Fruit fly (Drosophila melanogaster): Measurements from ENCODE around the gene CG8661.
A peak's percentile ranks its signal among the peaks of the same experiment; 100 is the strongest.

CG8661 gene

dm6 chrX:17290960-17291432 lies 6.7 kb upstream of the CG8661 start (continued):
- TF ChIP-seq slou (GFP tag; optimal IDR thresholded peaks at IDR 0.05) (no peak), sens (GFP tag) (peak; percentile 62), CG17568 (GFP tag; optimal IDR thresholded peaks at IDR 0.05) (no peak), grau (tag; optimal IDR thresholded peaks at IDR 0.05) (peak; percentile 2), Oli (tag; optimal IDR thresholded peaks at IDR 0.05) (peak; percentile 6), CG12391 (tag; optimal IDR thresholded peaks at IDR 0.05) (no peak)

dm6 chrX:17290154-17290959 lies 6.1 kb upstream of the CG8661 start:
- TF ChIP-seq B-H2 (GFP tag; optimal IDR thresholded peaks at IDR 0.05): peak; percentile 40
- peak in 1 of 2 experiments; percentile 19 for TF ChIP-seq Pdp1 (GFP tag; optimal IDR thresholded peaks at IDR 0.05)
- TF ChIP-seq CG15073 (GFP tag; optimal IDR thresholded peaks at IDR 0.05): no peak
- peak; percentile 66 for TF ChIP-seq CG34376 (GFP tag; optimal IDR thresholded peaks at IDR 0.05)
- 0 out of 2 replicates have a peak, but pooled peaks have one; percentile 31 for TF ChIP-seq Atf6 (GFP tag; IDR thresholded peaks at IDR 0.05)
- no peak for TF ChIP-seq MESR4 (GFP tag; optimal IDR thresholded peaks at IDR 0.05)
- TF ChIP-seq cwo (GFP tag; optimal IDR thresholded peaks at IDR 0.05): peak; percentile 59
- TF ChIP-seq sd (tag; optimal IDR thresholded peaks at IDR 0.05): peak; percentile 68
- TF ChIP-seq mirr (GFP tag; optimal IDR thresholded peaks at IDR 0.05): peak; percentile 90
- TF ChIP-seq CG11093 (GFP tag; IDR thresholded peaks at IDR 0.05): no peak
- TF ChIP-seq GATAe (GFP tag; conservative IDR thresholded peaks at IDR 0.05): peak; percentile 35; the same call in 1 of the 2 replicates
- peak; percentile 92 for TF ChIP-seq sug (tag; optimal IDR thresholded peaks at IDR 0.05)
- TF ChIP-seq ems (GFP tag; optimal IDR thresholded peaks at IDR 0.05): no peak
- TF ChIP-seq gcm2 (GFP tag; optimal IDR thresholded peaks at IDR 0.05): no peak
- peak; percentile 38 for TF ChIP-seq lab (GFP tag; optimal IDR thresholded peaks at IDR 0.05)
- TF ChIP-seq rib (GFP tag; IDR thresholded peaks at IDR 0.05): peak; percentile 11; the same call in 1 of the 2 replicates
- TF ChIP-seq CG9932 (GFP tag; IDR thresholded peaks at IDR 0.05): no peak
- TF ChIP-seq CG18599 (GFP tag; optimal IDR thresholded peaks at IDR 0.05): peak; percentile 1
- no peak for TF ChIP-seq CG9437 (GFP tag; optimal IDR thresholded peaks at IDR 0.05)
- peak; percentile 91 for TF ChIP-seq exex (tag; optimal IDR thresholded peaks at IDR 0.05)
- TF ChIP-seq grau (tag; optimal IDR thresholded peaks at IDR 0.05): peak; percentile 61
- TF ChIP-seq row (GFP tag; IDR thresholded peaks at IDR 0.05): peak; percentile 18; the same call in 1 of the 3 replicates
- no peak for TF ChIP-seq CG8290 (GFP tag; optimal IDR thresholded peaks at IDR 0.05)
- peak in 1 of 2 experiments; percentile 11 for TF ChIP-seq CG8290 (tag; optimal IDR thresholded peaks at IDR 0.05)
- TF ChIP-seq crol (GFP tag; IDR thresholded peaks at IDR 0.05): 0 out of 2 replicates have a peak, but pooled peaks have one; percentile 37

dm6 chrX:17289225-17289624 lies 4.9 kb upstream of the CG8661 start:
- peak; percentile 79 for TF ChIP-seq grn (GFP tag; optimal IDR thresholded peaks at IDR 0.05)
- TF ChIP-seq sug (tag; optimal IDR thresholded peaks at IDR 0.05): peak; percentile 28
- peak; percentile 18 for TF ChIP-seq lab (GFP tag; optimal IDR thresholded peaks at IDR 0.05)
- peak; percentile 87 for TF ChIP-seq sd (tag; optimal IDR thresholded peaks at IDR 0.05)
- TF ChIP-seq CG15011 (GFP tag; optimal IDR thresholded peaks at IDR 0.05): no peak
- no peak for TF ChIP-seq fd102C (GFP tag; optimal IDR thresholded peaks at IDR 0.05)
- TF ChIP-seq exex (tag; optimal IDR thresholded peaks at IDR 0.05): peak; percentile 72
- TF ChIP-seq CG10565 (GFP tag; optimal IDR thresholded peaks at IDR 0.05): no peak
- no peak for TF ChIP-seq CG2875 (GFP tag; optimal IDR thresholded peaks at IDR 0.05)
- no peak for TF ChIP-seq Nf-YA (GFP tag; IDR thresholded peaks at IDR 0.05)
- peak; percentile 61 for TF ChIP-seq mirr (GFP tag; optimal IDR thresholded peaks at IDR 0.05)
- TF ChIP-seq pfk (GFP tag; optimal IDR thresholded peaks at IDR 0.05): no peak
- TF ChIP-seq fd96Cb (tag; optimal IDR thresholded peaks at IDR 0.05): no peak
- TF ChIP-seq CG3995 (GFP tag; optimal IDR thresholded peaks at IDR 0.05): no peak
- peak; percentile 24 for TF ChIP-seq cwo (GFP tag; optimal IDR thresholded peaks at IDR 0.05)
- no peak for TF ChIP-seq NfI (GFP tag; optimal IDR thresholded peaks at IDR 0.05)
- no peak for TF ChIP-seq B-H2 (GFP tag; optimal IDR thresholded peaks at IDR 0.05)
- TF ChIP-seq CG30403 (GFP tag; optimal IDR thresholded peaks at IDR 0.05): no peak
- TF ChIP-seq Dbx (GFP tag; IDR thresholded peaks at IDR 0.05): no peak
- no peak for TF ChIP-seq gsb (GFP tag; IDR thresholded peaks at IDR 0.05)
- no peak for TF ChIP-seq CG2678 (tag; optimal IDR thresholded peaks at IDR 0.05)
